Worm (Caenorhabditis elegans) whole organism, L2 larva: ENCODE results near the gene gas-1.

Experiments used
- C34F6.9 ChIP-seq: fragments of 150-350 bp; optimal IDR thresholded peaks from 2 replicates; lab custom pipeline; 2014; ENCODE audit warnings: missing biosample characterization, missing genetic modification characterization
- F13H6.1 ChIP-seq: sonication (generic microtip); optimal IDR thresholded peaks from 2 replicates; lab custom pipeline; 2016; ENCODE audit warnings: missing genetic modification characterization, missing compliant biosample characterization
- Y55F3AM.14 ChIP-seq: fragments of 200-800 bp; sonication (Bioruptor generic); optimal IDR thresholded peaks from 2 replicates; lab custom pipeline; 2018; ENCODE audit warnings: mild to moderate bottlenecking, missing genetic modification characterization, missing compliant biosample characterization
- alr-1 ChIP-seq: fragments of 150-350 bp; optimal IDR thresholded peaks from 2 replicates; lab custom pipeline; 2014; ENCODE audit warnings: missing biosample characterization, missing genetic modification characterization
- ama-1 ChIP-seq: fragments of 150-350 bp; optimal IDR thresholded peaks from 2 replicates; lab custom pipeline; 2018; ENCODE audit warnings: inconsistent platforms
- blmp-1 ChIP-seq: sonication (generic microtip); optimal IDR thresholded peaks from 2 replicates; lab custom pipeline; 2017; ENCODE audit warnings: missing genetic modification characterization, mild to moderate bottlenecking, missing compliant biosample characterization, antibody characterized with exemption, moderate library complexity; ENCODE audit not compliant: insufficient read depth
- ceh-82 ChIP-seq: fragments of 150-350 bp; optimal IDR thresholded peaks from 2 replicates; lab custom pipeline; 2014; ENCODE audit warnings: missing biosample characterization, missing genetic modification characterization
- dmd-4 ChIP-seq: sonication (generic microtip); optimal IDR thresholded peaks from 2 replicates; lab custom pipeline; 2017; ENCODE audit warnings: missing biosample characterization, missing genetic modification characterization
- elt-1 ChIP-seq: fragments of 150-350 bp; optimal IDR thresholded peaks from 2 replicates; lab custom pipeline; 2014; ENCODE audit warnings: missing biosample characterization, missing genetic modification characterization
- elt-3 ChIP-seq: sonication (generic microtip); optimal IDR thresholded peaks from 2 replicates; lab custom pipeline; 2017; ENCODE audit warnings: missing biosample characterization, missing genetic modification characterization
- fos-1 ChIP-seq: fragments of 150-350 bp; optimal IDR thresholded peaks from 2 replicates; lab custom pipeline; 2014; ENCODE audit warnings: missing biosample characterization, missing genetic modification characterization
- gmeb-1 ChIP-seq: fragments of 150-350 bp; optimal IDR thresholded peaks from 2 replicates; lab custom pipeline; 2014; ENCODE audit warnings: missing biosample characterization, missing genetic modification characterization
- lin-11 ChIP-seq: fragments of 150-350 bp; sonication (generic microtip); optimal IDR thresholded peaks from 2 replicates; lab custom pipeline; 2014; ENCODE audit warnings: missing biosample characterization, missing genetic modification characterization, inconsistent platforms, mixed read lengths
- lin-39 ChIP-seq: fragments of 150-350 bp; optimal IDR thresholded peaks from 2 replicates; lab custom pipeline; 2014; ENCODE audit warnings: missing biosample characterization, missing genetic modification reagents, missing genetic modification characterization
- lsy-2 ChIP-seq, 2 experiments: fragments of 150-350 bp in 1 of 2; sonication (generic microtip) in 1 of 2; optimal IDR thresholded peaks; 2 replicates each; lab custom pipeline; 2014 to 2017; ENCODE audit warnings: missing biosample characterization in 2 of 2, missing genetic modification characterization in 2 of 2
- mbf-1 ChIP-seq: sonication (generic microtip); optimal IDR thresholded peaks from 2 replicates; lab custom pipeline; 2017; ENCODE audit warnings: missing biosample characterization, missing genetic modification characterization
- mdl-1 ChIP-seq, 2 experiments: fragments of 150-350 bp in 1 of 2; sonication (generic microtip) in 1 of 2; optimal IDR thresholded peaks; 2 replicates each; lab custom pipeline; 2017; ENCODE audit warnings: missing biosample characterization in 2 of 2, missing genetic modification characterization in 2 of 2
- nhr-11 ChIP-seq: fragments of 150-350 bp; optimal IDR thresholded peaks from 2 replicates; lab custom pipeline; 2014; ENCODE audit warnings: missing biosample characterization, missing genetic modification characterization
- nhr-129 ChIP-seq: fragments of 150-350 bp; optimal IDR thresholded peaks from 2 replicates; lab custom pipeline; 2014; ENCODE audit warnings: missing biosample characterization, missing genetic modification characterization
- nhr-23 ChIP-seq: fragments of 150-350 bp; optimal IDR thresholded peaks from 2 replicates; lab custom pipeline; 2014; ENCODE audit warnings: missing biosample characterization, missing genetic modification reagents, missing genetic modification characterization
- nhr-237 ChIP-seq: fragments of 150-350 bp; optimal IDR thresholded peaks from 2 replicates; lab custom pipeline; 2014; ENCODE audit warnings: missing biosample characterization, missing genetic modification characterization
- nhr-25 ChIP-seq: fragments of 150-350 bp; sonication (generic microtip); optimal IDR thresholded peaks from 3 replicates; lab custom pipeline; 2014; ENCODE audit warnings: missing biosample characterization, missing genetic modification characterization
- nhr-6 ChIP-seq: fragments of 150-350 bp; optimal IDR thresholded peaks from 2 replicates; lab custom pipeline; 2014; ENCODE audit warnings: missing biosample characterization, missing genetic modification characterization
- sem-4 ChIP-seq: fragments of 150-350 bp; optimal IDR thresholded peaks from 2 replicates; lab custom pipeline; 2014; ENCODE audit warnings: missing biosample characterization, missing genetic modification reagents, missing genetic modification characterization
- sma-9 ChIP-seq, 2 experiments: fragments of 150-350 bp in 1 of 2; sonication (generic microtip) in 1 of 2; optimal IDR thresholded peaks; 2 replicates each; lab custom pipeline; 2014 to 2016; ENCODE audit warnings: missing genetic modification characterization in 2 of 2, mild to moderate bottlenecking in 1 of 2, missing biosample characterization in 1 of 2, missing compliant biosample characterization in 1 of 2, missing genetic modification reagents in 1 of 2, moderate library complexity in 1 of 2
- snpc-4 ChIP-seq: fragments of 150-350 bp; optimal IDR thresholded peaks from 2 replicates; lab custom pipeline; 2014; ENCODE audit warnings: missing biosample characterization, missing genetic modification characterization
- ztf-1 ChIP-seq: fragments of 200-800 bp; sonication (Bioruptor generic); conservative IDR thresholded peaks from 2 replicates; pipeline ENCODE4 v1.3.6; 2022; ENCODE audit warnings: missing genetic modification characterization, missing compliant biosample characterization
- ztf-11 ChIP-seq: sonication (generic microtip); optimal IDR thresholded peaks from 2 replicates; lab custom pipeline; 2017; ENCODE audit warnings: missing biosample characterization, missing genetic modification characterization

Gene gas-1

ce11 chrX:15594019-15594418, 3.8 kb upstream of the gas-1 start:
- no peak for TF ChIP-seq ztf-11 (tag; lab: Kevin White, UChicago)
- no peak for TF ChIP-seq lsy-2 (tag; optimal IDR thresholded peaks at IDR 0.05; lab: Kevin White, UChicago)
- TF ChIP-seq blmp-1 (tag; lab: Kevin White, UChicago) = no peak
- no peak for TF ChIP-seq lin-39 (tag; lab: Kevin White, UChicago)
- no peak for TF ChIP-seq nhr-129 (tag; lab: Kevin White, UChicago)
- no peak for TF ChIP-seq F13H6.1
- no peak for TF ChIP-seq dmd-4
- TF ChIP-seq sem-4 (tag; lab: Kevin White, UChicago) = no peak
- no peak for TF ChIP-seq nhr-23 (tag; lab: Kevin White, UChicago)
- no peak for TF ChIP-seq ama-1 (lab: Kevin White, UChicago)
- TF ChIP-seq gmeb-1 (tag; lab: Kevin White, UChicago) = no peak
- no peak for TF ChIP-seq mdl-1 (tag; optimal IDR thresholded peaks at IDR 0.05; lab: Kevin White, UChicago)

DNA sequence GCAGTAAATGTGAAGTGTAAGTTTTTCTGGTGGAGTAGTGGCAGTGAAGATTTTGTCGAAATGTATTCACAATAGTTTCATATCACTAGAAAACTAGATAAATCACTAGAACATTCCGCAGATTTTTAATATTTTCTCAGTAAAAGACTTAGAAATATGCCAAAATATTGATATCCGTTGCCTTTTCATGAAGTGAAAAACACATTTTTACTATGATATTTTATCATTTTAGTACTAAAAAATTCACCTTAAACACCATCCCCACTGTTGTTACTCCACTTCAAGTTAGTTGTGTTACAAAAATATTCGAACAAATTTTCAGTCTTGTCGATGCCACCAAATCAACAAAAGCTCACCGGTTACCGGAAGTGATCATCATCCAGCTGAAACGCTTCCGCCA, 3.2 kb upstream of the gas-1 start:
- no peak for TF ChIP-seq lin-11
- no peak for TF ChIP-seq nhr-11 (tag; lab: Kevin White, UChicago)
- TF ChIP-seq ceh-82 (tag; lab: Kevin White, UChicago) = no peak
- no peak for TF ChIP-seq dmd-4
- TF ChIP-seq Y55F3AM.14 (GFP tag; lab: Kevin White, UChicago) = no peak
- no peak for TF ChIP-seq elt-3 (tag; lab: Kevin White, UChicago)

DNA sequence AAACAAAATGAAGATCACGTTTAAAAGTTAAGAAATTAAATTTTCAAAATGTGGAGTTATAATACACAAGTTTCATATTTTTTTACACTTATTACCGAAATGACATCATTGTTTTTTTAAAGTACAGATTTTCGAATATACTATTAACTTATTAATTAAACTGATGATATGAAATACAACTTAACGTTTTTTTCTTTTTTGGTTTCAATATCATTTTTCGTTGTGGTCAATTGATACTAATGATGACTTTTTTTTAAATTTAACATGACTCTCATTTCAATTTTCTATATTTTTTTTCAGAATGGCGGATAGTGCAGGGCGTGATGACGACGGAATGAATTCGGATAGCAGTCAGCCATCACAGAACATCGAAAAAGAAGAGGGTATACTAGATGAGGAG, 871 bp upstream of the gas-1 start, which contains the start of gene usp-33:
usp-33 (plus strand) TSS at position 301 of the 400 bp plus-strand sequence.
- TF ChIP-seq sem-4 (tag; lab: Kevin White, UChicago) (no peak), fos-1 (no peak), mbf-1 (no peak), elt-1 (tag; lab: Kevin White, UChicago) (no peak), lin-39 (tag; lab: Kevin White, UChicago) (no peak), nhr-11 (tag; lab: Kevin White, UChicago) (no peak), gmeb-1 (tag; lab: Kevin White, UChicago) (no peak), snpc-4 (tag; lab: Kevin White, UChicago) (no peak), nhr-6 (tag; lab: Kevin White, UChicago) (no peak), C34F6.9 (no peak), Y55F3AM.14 (GFP tag; lab: Kevin White, UChicago) (no peak), sma-9 (GFP tag; optimal IDR thresholded peaks at IDR 0.05; lab: Kevin White, UChicago) (no peak), sma-9 (tag; optimal IDR thresholded peaks at IDR 0.05; lab: Kevin White, UChicago) (no peak)

DNA sequence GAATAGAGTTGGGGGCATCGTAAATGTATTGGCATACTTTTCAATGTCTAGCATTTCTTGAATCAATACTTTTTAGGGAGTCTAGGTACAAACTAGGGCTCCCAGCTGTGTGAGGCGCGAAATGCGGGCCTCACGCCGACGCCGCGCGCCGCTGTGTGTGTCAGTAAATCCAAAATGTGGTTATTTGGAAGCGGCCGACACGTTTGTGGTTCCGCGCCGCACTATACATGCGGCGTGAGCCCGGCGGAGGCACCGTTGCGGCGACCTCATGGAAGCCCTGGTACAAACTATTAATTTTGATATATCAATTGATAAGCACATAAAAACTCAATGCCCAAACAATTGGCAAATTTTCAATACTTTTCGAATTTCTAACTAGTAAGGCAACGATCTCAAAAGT, 4.0 kb downstream of the gas-1 start:
- TF ChIP-seq snpc-4 (tag; lab: Kevin White, UChicago) = peak; percentile 53
- no peak for TF ChIP-seq blmp-1 (tag; lab: Kevin White, UChicago)

DNA sequence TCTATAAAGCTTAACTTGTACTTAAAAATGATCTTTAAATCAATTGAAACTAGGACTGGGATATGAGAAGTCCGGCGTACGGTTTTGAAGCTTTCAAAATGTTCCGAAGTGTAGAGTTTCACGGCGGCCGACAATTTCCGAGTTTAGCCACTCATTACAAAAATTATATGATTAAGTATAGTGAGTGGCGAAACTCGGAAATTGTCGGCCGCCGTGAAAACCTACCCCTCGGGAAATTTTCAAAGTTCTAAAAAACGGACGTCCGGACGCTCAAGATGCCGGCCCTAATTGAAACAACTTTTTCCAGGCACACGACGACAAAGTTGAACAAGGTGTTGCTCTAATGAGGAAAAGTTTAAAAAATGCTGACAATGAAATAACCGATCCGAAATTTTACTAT, 5.1 kb downstream of the gas-1 start:
- no peak for TF ChIP-seq mdl-1 (tag; optimal IDR thresholded peaks at IDR 0.05; lab: Kevin White, UChicago)

DNA sequence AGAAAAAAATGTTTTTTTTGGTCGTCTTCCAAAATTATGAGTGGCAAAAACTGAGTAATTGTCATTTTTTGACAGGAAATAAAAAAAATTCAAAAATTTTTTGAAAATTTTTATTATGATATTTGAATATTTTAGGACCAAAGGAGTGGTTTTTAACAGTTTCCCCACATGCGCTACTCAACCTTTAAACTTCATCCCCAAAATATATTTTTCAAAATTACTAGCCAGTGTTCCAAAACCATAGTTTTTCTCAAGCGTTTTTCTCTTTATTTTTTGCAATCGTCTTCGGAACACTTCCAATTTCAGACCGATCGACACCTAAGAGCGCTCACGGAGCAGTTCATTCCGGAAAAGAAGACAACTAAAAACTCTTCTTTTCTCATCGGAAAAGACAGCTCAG, 13.3 kb downstream of the gas-1 start, which contains the start of gene K09A9.6:
K09A9.6 (plus strand) TSS at position 301 of the 400 bp plus-strand sequence.
- TF ChIP-seq mbf-1 (no peak), nhr-25 (tag; lab: Kevin White, UChicago) (no peak), nhr-6 (tag; lab: Kevin White, UChicago) (no peak), blmp-1 (tag; lab: Kevin White, UChicago) (no peak), nhr-237 (tag; lab: Kevin White, UChicago) (no peak)

- TF ChIP-seq nhr-25 (tag; lab: Kevin White, UChicago) = no peak
- TF ChIP-seq sma-9 (GFP tag; optimal IDR thresholded peaks at IDR 0.05; lab: Kevin White, UChicago) = peak; percentile 29
- no peak for TF ChIP-seq sma-9 (tag; optimal IDR thresholded peaks at IDR 0.05; lab: Kevin White, UChicago)
- TF ChIP-seq F13H6.1 = peak; percentile 19
- TF ChIP-seq nhr-129 (tag; lab: Kevin White, UChicago) = peak; percentile 59
Observed at ce11 chrX:15575460-15575859, 14.7 kb downstream of the gas-1 start.

DNA sequence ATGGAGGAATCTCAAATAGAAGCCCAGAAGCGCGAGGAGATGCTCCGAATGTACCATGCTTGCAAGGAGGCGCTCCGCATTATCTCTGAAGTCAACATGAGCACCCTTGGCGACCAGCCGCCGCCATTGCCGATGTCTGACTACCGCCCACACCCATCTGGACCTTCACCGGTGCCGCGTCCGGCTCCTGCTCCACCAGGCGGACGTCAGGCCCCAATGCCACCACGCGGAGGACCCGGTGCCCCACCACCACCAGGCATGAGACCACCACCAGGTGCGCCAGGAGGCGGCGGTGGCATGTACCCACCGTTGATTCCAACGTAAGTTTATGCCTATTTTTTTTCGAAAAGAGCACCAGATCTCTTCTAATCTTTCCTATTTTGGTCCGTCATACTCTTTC, 18.2 kb downstream of the gas-1 start:
- TF ChIP-seq alr-1 = no peak
- 0 out of 2 replicates have a peak, but pooled peaks have one; percentile 39 for TF ChIP-seq ztf-1 (GFP tag; lab: Robert Waterston, UW)
